Worm (Caenorhabditis elegans) whole organism, L3 larva: ENCODE measurements around the gene rbx-1.

Experiments used
- ama-1 ChIP-seq: fragments of 150-350 bp; optimal IDR thresholded peaks from 2 replicates; lab custom pipeline; 2018
- ceh-28 ChIP-seq: fragments of 150-350 bp; optimal IDR thresholded peaks from 2 replicates; lab custom pipeline; 2014; ENCODE audit warnings: missing biosample characterization, missing genetic modification reagents, missing genetic modification characterization
- ceh-82 ChIP-seq: fragments of 150-350 bp; optimal IDR thresholded peaks from 2 replicates; lab custom pipeline; 2014; ENCODE audit warnings: missing biosample characterization, missing genetic modification characterization
- daf-12 ChIP-seq: fragments of 150-350 bp; optimal IDR thresholded peaks from 2 replicates; lab custom pipeline; 2014; ENCODE audit warnings: missing biosample characterization, missing genetic modification reagents, missing genetic modification characterization
- egl-27 ChIP-seq: sonication (generic microtip); optimal IDR thresholded peaks from 4 replicates; lab custom pipeline; 2017; ENCODE audit warnings: missing biosample characterization, missing genetic modification reagents, missing genetic modification characterization
- egl-5 ChIP-seq: fragments of 150-350 bp; optimal IDR thresholded peaks from 2 replicates; lab custom pipeline; 2017; ENCODE audit warnings: missing biosample characterization, missing genetic modification reagents, missing genetic modification characterization, inconsistent platforms
- elt-2 ChIP-seq: sonication (generic microtip); optimal IDR thresholded peaks from 2 replicates; lab custom pipeline; 2016; ENCODE audit warnings: missing genetic modification reagents, mild to moderate bottlenecking, missing genetic modification characterization, missing compliant biosample characterization
- elt-3 ChIP-seq, 3 experiments: fragments of 150-350 bp in 1 of 3; sonication (generic microtip) in 2 of 3; optimal IDR thresholded peaks; 2 replicates in 2 of 3; 4 replicates in 1 of 3; lab custom pipeline; 2014 to 2017; ENCODE audit warnings: missing biosample characterization in 3 of 3, missing genetic modification characterization in 3 of 3
- fkh-10 ChIP-seq: sonication (generic microtip); optimal IDR thresholded peaks from 2 replicates; lab custom pipeline; 2017; ENCODE audit warnings: missing biosample characterization, missing genetic modification reagents, missing genetic modification characterization
- fkh-2 ChIP-seq: fragments of 150-350 bp; optimal IDR thresholded peaks from 2 replicates; lab custom pipeline; 2014; ENCODE audit warnings: missing biosample characterization, missing genetic modification reagents, missing genetic modification characterization
- fos-1 ChIP-seq: fragments of 150-350 bp; optimal IDR thresholded peaks from 2 replicates; lab custom pipeline; 2014; ENCODE audit warnings: missing biosample characterization, missing genetic modification characterization
- hmg-11 ChIP-seq: sonication (generic microtip); optimal IDR thresholded peaks from 2 replicates; lab custom pipeline; 2016; ENCODE audit warnings: missing genetic modification characterization, missing compliant biosample characterization
- lin-15B ChIP-seq: fragments of 150-350 bp; optimal IDR thresholded peaks from 2 replicates; lab custom pipeline; 2014; ENCODE audit warnings: missing biosample characterization, missing genetic modification characterization
- lin-39 ChIP-seq: fragments of 150-350 bp; optimal IDR thresholded peaks from 2 replicates; lab custom pipeline; 2018; ENCODE audit warnings: missing biosample characterization, missing genetic modification reagents, missing genetic modification characterization
- mdl-1 ChIP-seq: fragments of 150-350 bp; optimal IDR thresholded peaks from 2 replicates; lab custom pipeline; 2014; ENCODE audit warnings: missing biosample characterization, missing genetic modification characterization
- nfya-1 ChIP-seq: sonication (generic microtip); optimal IDR thresholded peaks from 2 replicates; lab custom pipeline; 2017; ENCODE audit warnings: missing genetic modification characterization, mild to moderate bottlenecking, missing compliant biosample characterization, antibody characterized with exemption, moderate library complexity; ENCODE audit not compliant: insufficient read depth
- nhr-11 ChIP-seq: fragments of 150-350 bp; optimal IDR thresholded peaks from 2 replicates; lab custom pipeline; 2014; ENCODE audit warnings: missing biosample characterization, missing genetic modification characterization
- nhr-23 ChIP-seq: fragments of 150-350 bp; optimal IDR thresholded peaks from 2 replicates; lab custom pipeline; 2014; ENCODE audit warnings: missing biosample characterization, missing genetic modification reagents, missing genetic modification characterization
- nhr-237 ChIP-seq: fragments of 150-350 bp; optimal IDR thresholded peaks from 2 replicates; lab custom pipeline; 2014; ENCODE audit warnings: missing biosample characterization, missing genetic modification characterization
- nhr-67 ChIP-seq: fragments of 150-350 bp; optimal IDR thresholded peaks from 2 replicates; lab custom pipeline; 2014; ENCODE audit warnings: missing biosample characterization, missing genetic modification characterization
- nhr-77 ChIP-seq: fragments of 150-350 bp; optimal IDR thresholded peaks from 2 replicates; lab custom pipeline; 2014; ENCODE audit warnings: missing biosample characterization, missing genetic modification characterization
- pha-4 ChIP-seq: fragments of 150-350 bp; optimal IDR thresholded peaks from 2 replicates; lab custom pipeline; 2014; ENCODE audit warnings: missing biosample characterization, missing genetic modification reagents, missing genetic modification characterization
- pqm-1 ChIP-seq: fragments of 150-350 bp; optimal IDR thresholded peaks from 2 replicates; lab custom pipeline; 2017; ENCODE audit warnings: missing biosample characterization, missing genetic modification characterization, inconsistent platforms
- skn-1 ChIP-seq: fragments of 150-350 bp; optimal IDR thresholded peaks from 2 replicates; lab custom pipeline; 2014; ENCODE audit warnings: missing biosample characterization, missing genetic modification characterization
- snpc-4 ChIP-seq: fragments of 150-350 bp; optimal IDR thresholded peaks from 2 replicates; lab custom pipeline; 2014; ENCODE audit warnings: missing biosample characterization, missing genetic modification characterization
- tbx-2 ChIP-seq: sonication (generic microtip); optimal IDR thresholded peaks from 2 replicates; lab custom pipeline; 2016; ENCODE audit warnings: mild to moderate bottlenecking, missing genetic modification characterization, missing compliant biosample characterization
- unc-39 ChIP-seq: sonication (generic microtip); optimal IDR thresholded peaks from 4 replicates; lab custom pipeline; 2017; ENCODE audit warnings: missing biosample characterization, missing genetic modification characterization

Gene rbx-1

ce11 chrV:9680260-9680659 is 10.1 kb downstream of the rbx-1 start:
- TF ChIP-seq elt-3 (tag; optimal IDR thresholded peaks at IDR 0.05; lab: Kevin White, UChicago) (no peak), nhr-237 (tag; lab: Kevin White, UChicago) (no peak), nhr-23 (tag; lab: Kevin White, UChicago) (no peak)

ce11 chrV:9679166-9679565 is 11.2 kb downstream of the rbx-1 start, which contains the start of gene ZK287.9:
ZK287.9 (plus strand) TSS chrV:9679357.
- TF ChIP-seq daf-12 (tag; lab: Kevin White, UChicago) (no peak), fkh-2 (tag; lab: Kevin White, UChicago) (no peak), unc-39 (no peak), skn-1 (tag; lab: Kevin White, UChicago) (no peak), pqm-1 (tag; lab: Kevin White, UChicago) (peak; percentile 37), fos-1 (tag; lab: Kevin White, UChicago) (no peak), ceh-82 (tag; lab: Kevin White, UChicago) (no peak), snpc-4 (tag; lab: Kevin White, UChicago) (no peak), hmg-11 (tag; lab: Kevin White, UChicago) (no peak), elt-2 (tag; lab: Kevin White, UChicago) (peak; percentile 67)

- TF ChIP-seq nhr-23 (tag; lab: Kevin White, UChicago) (no peak), unc-39 (no peak), skn-1 (tag; lab: Kevin White, UChicago) (no peak), mdl-1 (tag; lab: Kevin White, UChicago) (no peak), lin-15B (no peak), hmg-11 (tag; lab: Kevin White, UChicago) (no peak), fkh-10 (GFP tag; lab: Kevin White, UChicago) (no peak), snpc-4 (tag; lab: Kevin White, UChicago) (no peak), daf-12 (tag; lab: Kevin White, UChicago) (no peak), nhr-77 (tag; lab: Kevin White, UChicago) (no peak), egl-27 (tag; lab: Kevin White, UChicago) (no peak), tbx-2 (tag; lab: Kevin White, UChicago) (no peak), nhr-237 (tag; lab: Kevin White, UChicago) (no peak), ceh-28 (tag; lab: Kevin White, UChicago) (no peak), ama-1 (lab: Kevin White, UChicago) (no peak)
Measured at ce11 chrV:9677977-9678376, 12.3 kb downstream of the rbx-1 start, which contains the start of gene cthd-1. cthd-1 (plus strand) TSS chrV:9678277.

- TF ChIP-seq nhr-11 = no peak
- peak; percentile 71 for TF ChIP-seq elt-2 (tag; lab: Kevin White, UChicago)
- TF ChIP-seq pha-4 (tag; lab: Kevin White, UChicago) = peak; percentile 51
Measured at ce11 chrV:9673199-9673843, 17.0 kb downstream of the rbx-1 start, which contains the start of gene sulp-8. sulp-8 (minus strand) TSS chrV:9673667.

- TF ChIP-seq fkh-2 (tag; lab: Kevin White, UChicago) (no peak), ceh-28 (tag; lab: Kevin White, UChicago) (no peak), elt-2 (tag; lab: Kevin White, UChicago) (peak; percentile 70)
Measured at ce11 chrV:9672495-9672894, 17.8 kb downstream of the rbx-1 start.

ce11 chrV:9666394-9666793 is 23.9 kb downstream of the rbx-1 start, which contains the start of gene ZK287.1:
ZK287.1 (plus strand) TSS chrV:9666694.
- peak; percentile 15 for TF ChIP-seq lin-39 (tag; lab: Kevin White, UChicago)
- TF ChIP-seq lin-15B = no peak
- peak; percentile 27 for TF ChIP-seq nfya-1 (tag; lab: Kevin White, UChicago)

- TF ChIP-seq nhr-237 (tag; lab: Kevin White, UChicago) (no peak), lin-39 (tag; lab: Kevin White, UChicago) (peak; percentile 74), lin-15B (peak; percentile 29), fkh-10 (GFP tag; lab: Kevin White, UChicago) (peak; percentile 78), nhr-67 (tag; lab: Kevin White, UChicago) (no peak), nhr-23 (tag; lab: Kevin White, UChicago) (no peak), mdl-1 (tag; lab: Kevin White, UChicago) (peak; percentile 43), egl-5 (no peak), nfya-1 (tag; lab: Kevin White, UChicago) (peak; percentile 59)
Measured at ce11 chrV:9664620-9665019, 25.7 kb downstream of the rbx-1 start.
